Fruit fly (Drosophila melanogaster) whole organism, adult: ENCODE data around the gene CG45071.

ENCODE experiments used
- CG12768 ChIP-seq: fragments of 200-800 bp; sonication (Bioruptor generic); optimal IDR thresholded peaks from 2 replicates; lab custom pipeline; 2017; ENCODE audit warnings: missing biosample characterization, missing genetic modification characterization, mild to moderate bottlenecking, moderate library complexity, missing genetic modification reagents
- CG14711 ChIP-seq: fragments of 200-800 bp; sonication (Bioruptor generic); optimal IDR thresholded peaks from 2 replicates; lab custom pipeline; 2018; ENCODE audit warnings: missing biosample characterization, mild to moderate bottlenecking, missing genetic modification characterization, moderate library complexity
- Hr96 ChIP-seq: fragments of 200-800 bp; sonication (Bioruptor generic); optimal IDR thresholded peaks from 2 replicates; lab custom pipeline; 2016; ENCODE audit warnings: missing biosample characterization, missing genetic modification characterization

DNA sequence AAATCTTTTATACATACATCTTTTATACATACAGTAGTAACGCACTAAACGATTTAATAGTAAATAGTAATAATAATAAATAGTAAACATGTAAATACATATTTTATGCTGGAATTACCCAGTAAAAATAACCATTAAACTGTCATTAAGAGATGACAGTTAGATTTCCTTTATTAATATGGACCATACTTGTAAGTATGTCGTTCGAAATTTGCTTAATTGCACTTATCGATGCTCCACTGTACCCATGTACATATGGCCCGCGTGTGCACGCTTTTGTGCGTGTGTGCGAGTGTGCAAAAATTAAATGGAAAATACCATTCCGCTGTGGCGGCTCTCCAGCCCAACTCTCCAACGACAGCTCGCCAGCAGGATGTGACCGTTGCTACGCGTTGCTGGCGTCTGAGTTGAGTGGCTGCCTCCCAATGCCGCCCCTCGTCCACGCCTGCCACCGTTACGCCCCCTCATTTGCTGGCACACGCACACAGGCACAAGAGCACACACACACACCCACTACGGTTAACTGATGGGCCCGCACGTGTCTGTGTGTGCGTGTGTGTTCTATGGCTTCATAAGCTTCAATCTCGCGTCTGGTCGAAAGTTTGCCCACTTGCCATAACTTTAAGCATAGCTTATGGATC, 2.9 kb upstream of the CG45071 start:
- TF ChIP-seq CG14711: no peak
- TF ChIP-seq CG12768 (GFP tag; lab: Kevin White, UChicago): no peak
- TF ChIP-seq Hr96: no peak
